Fruit fly (Drosophila melanogaster) whole organism, embryonic: Measurements from ENCODE around the gene Muc4B.

ENCODE experiments used
- Antp ChIP-seq: fragments of 200-800 bp; sonication (Bioruptor generic); optimal IDR thresholded peaks from 3 replicates; lab custom pipeline; 2016; ENCODE audit warnings: missing biosample characterization, missing genetic modification characterization
- Bgb ChIP-seq: fragments of 200-800 bp; sonication (Bioruptor generic); IDR thresholded peaks from 2 replicates; pipeline ENCODE4 v1.3.6; 2022; ENCODE audit warnings: missing biosample characterization, missing genetic modification characterization; ENCODE audit not compliant: partially characterized antibody
- CG10543 ChIP-seq: fragments of 200-800 bp; sonication (Bioruptor generic); optimal IDR thresholded peaks from 3 replicates; lab custom pipeline; 2017; ENCODE audit warnings: missing biosample characterization, mild to moderate bottlenecking, missing genetic modification characterization, moderate library complexity
- CG11247 ChIP-seq: fragments of 200-800 bp; sonication (Bioruptor generic); IDR thresholded peaks from 2 replicates; pipeline ENCODE4 v1.3.6; 2022; ENCODE audit warnings: missing biosample characterization, missing genetic modification characterization
- CG12391 ChIP-seq: fragments of 200-800 bp; sonication (Bioruptor generic); optimal IDR thresholded peaks from 3 replicates; lab custom pipeline; 2018; ENCODE audit warnings: missing biosample characterization, mild to moderate bottlenecking, missing genetic modification characterization, moderate library complexity
- CG14710 ChIP-seq: fragments of 200-800 bp; sonication (Bioruptor generic); optimal IDR thresholded peaks from 3 replicates; lab custom pipeline; 2019; ENCODE audit warnings: missing biosample characterization, mild to moderate bottlenecking, missing genetic modification characterization, moderate library complexity
- CG1529 ChIP-seq: fragments of 200-800 bp; sonication (Bioruptor generic); optimal IDR thresholded peaks from 3 replicates; lab custom pipeline; 2018; ENCODE audit warnings: missing biosample characterization, missing genetic modification characterization
- CG15514 ChIP-seq: fragments of 200-800 bp; sonication (Bioruptor generic); optimal IDR thresholded peaks from 3 replicates; lab custom pipeline; 2017; ENCODE audit warnings: missing biosample characterization, missing genetic modification characterization, mild to moderate bottlenecking, moderate library complexity, missing genetic modification reagents
- CG17612 ChIP-seq: fragments of 200-800 bp; sonication (Bioruptor generic); IDR thresholded peaks from 2 replicates; pipeline ENCODE4 v1.3.6; 2022; ENCODE audit warnings: missing biosample characterization, missing genetic modification characterization
- CG17829 ChIP-seq: fragments of 200-800 bp; optimal IDR thresholded peaks from 2 replicates; lab custom pipeline; 2019; ENCODE audit warnings: missing biosample characterization, mild to moderate bottlenecking, missing genetic modification characterization, moderate library complexity
- CG17912 ChIP-seq: fragments of 200-800 bp; sonication (Bioruptor generic); optimal IDR thresholded peaks from 2 replicates; lab custom pipeline; 2018; ENCODE audit warnings: missing biosample characterization, mild to moderate bottlenecking, missing genetic modification characterization
- CG1832 ChIP-seq: fragments of 200-800 bp; sonication (Bioruptor generic); optimal IDR thresholded peaks from 2 replicates; lab custom pipeline; 2017; ENCODE audit warnings: missing biosample characterization, mild to moderate bottlenecking, missing genetic modification characterization, inconsistent platforms
- CG2712 ChIP-seq: fragments of 200-800 bp; optimal IDR thresholded peaks from 3 replicates; lab custom pipeline; 2019; ENCODE audit warnings: missing biosample characterization, mild to moderate bottlenecking, missing genetic modification characterization, moderate library complexity
- CG30020 ChIP-seq: fragments of 200-800 bp; optimal IDR thresholded peaks from 2 replicates; lab custom pipeline; 2019; ENCODE audit warnings: missing biosample characterization, mild to moderate bottlenecking, missing genetic modification characterization, moderate library complexity
- CG30403 ChIP-seq: fragments of 200-800 bp; sonication (Bioruptor generic); optimal IDR thresholded peaks from 3 replicates; lab custom pipeline; 2016; ENCODE audit warnings: missing biosample characterization, missing genetic modification characterization
- CG3065 ChIP-seq: fragments of 200-800 bp; sonication (Bioruptor generic); optimal IDR thresholded peaks from 2 replicates; lab custom pipeline; 2016; ENCODE audit warnings: missing biosample characterization, missing genetic modification characterization
- CG33213 ChIP-seq: fragments of 200-800 bp; sonication (Bioruptor generic); optimal IDR thresholded peaks from 3 replicates; lab custom pipeline; 2016; ENCODE audit warnings: missing biosample characterization, missing genetic modification characterization
- CG34422 ChIP-seq: fragments of 200-800 bp; sonication (Bioruptor generic); IDR thresholded peaks from 3 replicates; pipeline ENCODE4 v1.3.6; 2022; ENCODE audit warnings: missing biosample characterization, missing genetic modification characterization
- CG4282 ChIP-seq: fragments of 200-800 bp; sonication (Bioruptor generic); optimal IDR thresholded peaks from 2 replicates; lab custom pipeline; 2016; ENCODE audit warnings: missing biosample characterization, missing genetic modification characterization
- CG4360 ChIP-seq: fragments of 200-800 bp; sonication (Bioruptor generic); IDR thresholded peaks from 2 replicates; pipeline ENCODE4 v1.3.6; 2022; ENCODE audit warnings: missing biosample characterization, missing genetic modification characterization
- CG6272 ChIP-seq: fragments of 200-800 bp; sonication (Bioruptor generic); IDR thresholded peaks from 2 replicates; pipeline ENCODE4 v1.3.6; 2022; ENCODE audit warnings: missing biosample characterization, missing genetic modification characterization
- CG9609 ChIP-seq: fragments of 200-800 bp; sonication (Bioruptor generic); optimal IDR thresholded peaks from 3 replicates; lab custom pipeline; 2016; ENCODE audit warnings: missing biosample characterization, missing genetic modification characterization
- CG9797 ChIP-seq: fragments of 200-800 bp; sonication (Bioruptor generic); optimal IDR thresholded peaks from 3 replicates; lab custom pipeline; 2018; ENCODE audit warnings: missing biosample characterization, mild to moderate bottlenecking, missing genetic modification characterization
- CG9876 ChIP-seq: fragments of 200-800 bp; sonication (Bioruptor generic); optimal IDR thresholded peaks from 2 replicates; lab custom pipeline; 2016; ENCODE audit warnings: missing biosample characterization, missing genetic modification characterization
- CTCF ChIP-seq: fragments of 200-800 bp; sonication (Bioruptor generic); optimal IDR thresholded peaks from 2 replicates; lab custom pipeline; 2017; ENCODE audit warnings: missing biosample characterization, mild to moderate bottlenecking, missing genetic modification characterization, moderate library complexity
- Dbx ChIP-seq: fragments of 200-800 bp; sonication (Bioruptor generic); IDR thresholded peaks from 3 replicates; pipeline ENCODE4 v1.3.6; 2022; ENCODE audit warnings: missing biosample characterization, missing genetic modification characterization
- Doc2 ChIP-seq: fragments of 200-800 bp; sonication (Bioruptor generic); IDR thresholded peaks from 2 replicates; pipeline ENCODE4 v1.3.6; 2022; ENCODE audit warnings: missing biosample characterization, missing genetic modification characterization
- Gug ChIP-seq: fragments of 200-800 bp; sonication (Bioruptor generic); IDR thresholded peaks from 4 replicates; pipeline ENCODE4 v1.3.6; 2022; ENCODE audit warnings: missing biosample characterization, missing genetic modification characterization
- HmgZ ChIP-seq: fragments of 200-800 bp; sonication (Bioruptor generic); optimal IDR thresholded peaks from 2 replicates; lab custom pipeline; 2018; ENCODE audit warnings: missing biosample characterization, mild to moderate bottlenecking, missing genetic modification characterization
- Hmr ChIP-seq: fragments of 200-800 bp; sonication (Bioruptor generic); optimal IDR thresholded peaks from 3 replicates; lab custom pipeline; 2017; ENCODE audit warnings: mild to moderate bottlenecking, missing biosample characterization, missing genetic modification reagents, missing genetic modification characterization
- YL-1 ChIP-seq: fragments of 200-800 bp; sonication (Bioruptor generic); optimal IDR thresholded peaks from 3 replicates; lab custom pipeline; 2017; ENCODE audit warnings: missing biosample characterization, mild to moderate bottlenecking, missing genetic modification characterization
- az2 ChIP-seq: fragments of 200-800 bp; sonication (Bioruptor generic); optimal IDR thresholded peaks from 3 replicates; lab custom pipeline; 2016; ENCODE audit warnings: missing biosample characterization, missing genetic modification characterization
- bcd ChIP-seq: fragments of 200-800 bp; sonication (Bioruptor generic); optimal IDR thresholded peaks from 2 replicates; lab custom pipeline; 2017; ENCODE audit warnings: missing biosample characterization, mild to moderate bottlenecking, missing genetic modification characterization
- crc ChIP-seq: fragments of 200-800 bp; sonication (Bioruptor generic); optimal IDR thresholded peaks from 2 replicates; lab custom pipeline; 2016; ENCODE audit warnings: missing biosample characterization, missing genetic modification characterization
- fd64A ChIP-seq: fragments of 200-800 bp; sonication (Bioruptor generic); optimal IDR thresholded peaks from 3 replicates; lab custom pipeline; 2018; ENCODE audit warnings: missing biosample characterization, mild to moderate bottlenecking, missing genetic modification characterization
- fru ChIP-seq: fragments of >200 bp; optimal IDR thresholded peaks from 2 replicates; lab custom pipeline; 2017
- gce ChIP-seq: fragments of 200-800 bp; sonication (Bioruptor generic); IDR thresholded peaks from 3 replicates; pipeline ENCODE4 v1.3.6; 2022; ENCODE audit warnings: missing biosample characterization, missing genetic modification characterization
- hkb ChIP-seq, 2 experiments: fragments of 200-800 bp in 1 of 2; fragments of >200 bp in 1 of 2; sonication (Bioruptor generic) in 1 of 2; IDR thresholded peaks in 1 of 2; optimal IDR thresholded peaks in 1 of 2; 2 replicates each; pipeline versions ENCODE4 v1.3.6 to Lab custom; 2017 to 2022; ENCODE audit warnings: missing biosample characterization in 1 of 2, missing genetic modification characterization in 1 of 2
- knrl ChIP-seq: fragments of 200-800 bp; sonication (Bioruptor generic); IDR thresholded peaks from 3 replicates; pipeline ENCODE4 v1.3.6; 2022; ENCODE audit warnings: missing biosample characterization, missing genetic modification characterization; ENCODE audit not compliant: partially characterized antibody
- lbe ChIP-seq: fragments of 200-800 bp; sonication (Bioruptor generic); optimal IDR thresholded peaks from 2 replicates; lab custom pipeline; 2016; ENCODE audit warnings: missing biosample characterization, mild to moderate bottlenecking, missing genetic modification characterization
- luna ChIP-seq: fragments of 200-800 bp; sonication (Bioruptor generic); optimal IDR thresholded peaks from 2 replicates; lab custom pipeline; 2016; ENCODE audit warnings: missing biosample characterization, missing genetic modification characterization
- prd ChIP-seq, 3 experiments: fragments of >200 bp in 2 of 3; fragments of 200-800 bp in 1 of 3; sonication (Bioruptor generic) in 1 of 3; optimal IDR thresholded peaks in 2 of 3; IDR thresholded peaks in 1 of 3; 2 replicates in 2 of 3; 3 replicates in 1 of 3; pipeline versions ENCODE4 v1.3.6 to Lab custom; 2017 to 2022; ENCODE audit warnings: missing biosample characterization in 1 of 3, missing genetic modification characterization in 1 of 3
- ranshi ChIP-seq: fragments of 200-800 bp; sonication (Bioruptor generic); IDR thresholded peaks from 2 replicates; pipeline ENCODE4 v1.3.6; 2022; ENCODE audit warnings: missing biosample characterization, missing genetic modification characterization
- ro ChIP-seq: fragments of 200-800 bp; sonication (Bioruptor generic); IDR thresholded peaks from 2 replicates; pipeline ENCODE4 v1.3.6; 2022; ENCODE audit warnings: missing biosample characterization, missing genetic modification characterization
- scrt ChIP-seq: fragments of 200-800 bp; sonication (Bioruptor generic); optimal IDR thresholded peaks from 2 replicates; lab custom pipeline; 2018; ENCODE audit warnings: missing biosample characterization, mild to moderate bottlenecking, missing genetic modification characterization, moderate library complexity
- seq ChIP-seq: fragments of 200-800 bp; sonication (Bioruptor generic); IDR thresholded peaks from 2 replicates; pipeline ENCODE4 v1.3.6; 2022; ENCODE audit warnings: missing biosample characterization, missing genetic modification characterization
- sim ChIP-seq: fragments of 200-800 bp; sonication (Bioruptor generic); IDR thresholded peaks from 2 replicates; pipeline ENCODE4 v1.3.6; 2022; ENCODE audit warnings: missing biosample characterization, missing genetic modification characterization
- trem ChIP-seq: fragments of 200-800 bp; optimal IDR thresholded peaks from 3 replicates; lab custom pipeline; 2019; ENCODE audit warnings: missing biosample characterization, mild to moderate bottlenecking, missing genetic modification characterization, moderate library complexity
- vnd ChIP-seq: fragments of 200-800 bp; sonication (Bioruptor generic); IDR thresholded peaks from 3 replicates; pipeline ENCODE4 v1.3.6; 2022; ENCODE audit warnings: missing biosample characterization, missing genetic modification characterization; ENCODE audit not compliant: partially characterized antibody
- vvl ChIP-seq: fragments of 200-800 bp; sonication (Bioruptor generic); IDR thresholded peaks from 2 replicates; pipeline ENCODE4 v1.3.6; 2022; ENCODE audit warnings: missing biosample characterization, missing genetic modification characterization
- zfh1 ChIP-seq: fragments of 200-800 bp; sonication (Bioruptor generic); IDR thresholded peaks from 3 replicates; pipeline ENCODE4 v1.3.6; 2022; ENCODE audit warnings: missing biosample characterization, missing genetic modification characterization

Muc4B gene

dm6 chrX:4262661-4263060 lies 16.7 kb upstream of the Muc4B start (continued):
- TF ChIP-seq crc (GFP tag; lab: Kevin White, UChicago) (no peak), zfh1 (peak; percentile 60; the same call in 2 of the 3 replicates), CG9876 (GFP tag; lab: Kevin White, UChicago) (no peak), hkb (optimal IDR thresholded peaks at IDR 0.05; lab: Kevin White, UChicago) (no peak), hkb (GFP tag; IDR thresholded peaks at IDR 0.05; lab: Robert Waterston, UW) (peak; percentile 44; the same call in 1 of the 2 replicates), Hmr (peak; percentile 72), CG12391 (peak; percentile 41), CG17912 (GFP tag; lab: Kevin White, UChicago) (no peak), prd (optimal IDR thresholded peaks at IDR 0.05; lab: Kevin White, UChicago) (no peak), prd (GFP tag; IDR thresholded peaks at IDR 0.05; lab: Robert Waterston, UW) (peak; percentile 76), CG1832 (GFP tag; lab: Kevin White, UChicago) (no peak), lbe (GFP tag; lab: Kevin White, UChicago) (no peak), sim (no peak), CG30020 (no peak), CG14710 (tag; lab: Kevin White, UChicago) (peak; percentile 10), HmgZ (tag; lab: Kevin White, UChicago) (peak; percentile 37), CG33213 (no peak), Gug (peak; percentile 48; the same call in 2 of the 4 replicates), Dbx (GFP tag; lab: Robert Waterston, UW) (0 out of 3 replicates have a peak, but pooled peaks have one; percentile 15), Bgb (GFP tag; lab: Robert Waterston, UW) (no peak), fru (lab: Kevin White, UChicago) (no peak), ranshi (peak; percentile 52; the same call in 1 of the 2 replicates), seq (GFP tag; lab: Robert Waterston, UW) (no peak), CG2712 (tag; lab: Kevin White, UChicago) (peak; percentile 41), scrt (GFP tag; lab: Kevin White, UChicago) (peak; percentile 33), ro (no peak), CG11247 (GFP tag; lab: Robert Waterston, UW) (no peak), CG17612 (no peak), CG9609 (peak; percentile 16), CG1529 (GFP tag; lab: Kevin White, UChicago) (peak; percentile 22), knrl (GFP tag; lab: Robert Waterston, UW) (no peak), gce (GFP tag; lab: Robert Waterston, UW) (no peak), az2 (GFP tag; lab: Kevin White, UChicago) (peak; percentile 28), CG4282 (no peak), CG30403 (GFP tag; lab: Kevin White, UChicago) (peak; percentile 44), CTCF (GFP tag; lab: Kevin White, UChicago) (no peak), CG3065 (GFP tag; lab: Kevin White, UChicago) (no peak), Antp (GFP tag; lab: Kevin White, UChicago) (peak; percentile 59), YL-1 (no peak), Doc2 (no peak), luna (GFP tag; lab: Kevin White, UChicago) (no peak), CG17829 (no peak), CG6272 (GFP tag; lab: Robert Waterston, UW) (no peak), trem (tag; lab: Kevin White, UChicago) (no peak), CG9797 (GFP tag; lab: Kevin White, UChicago) (no peak), CG10543 (GFP tag; lab: Kevin White, UChicago) (no peak), vnd (GFP tag; lab: Robert Waterston, UW) (no peak), fd64A (GFP tag; lab: Kevin White, UChicago) (no peak), vvl (GFP tag; lab: Robert Waterston, UW) (0 out of 2 replicates have a peak, but pooled peaks have one; percentile 12), CG4360 (no peak), bcd (GFP tag; lab: Kevin White, UChicago) (peak; percentile 51), CG15514 (peak; percentile 36), CG34422 (GFP tag; lab: Robert Waterston, UW) (no peak)
